Worm (Caenorhabditis elegans): ENCODE results near the gene vig-1.
A peak's percentile ranks its signal among the peaks of the same experiment; 100 is the strongest.

vig-1 gene

ce11 chrII:1341416-1341815 lies 20.6 kb downstream of the vig-1 start:
- TF ChIP-seq ceh-82 (tag; optimal IDR thresholded peaks at IDR 0.05) (no peak), attf-4 (tag; optimal IDR thresholded peaks at IDR 0.05) (no peak), nhr-237 (tag; optimal IDR thresholded peaks at IDR 0.05) (no peak), dmd-8 (GFP tag; IDR thresholded peaks at IDR 0.05) (no peak), hmg-1.1 (GFP tag; IDR thresholded peaks at IDR 0.05) (peak; percentile 30; the same call in 1 of the 2 replicates), daf-12 (tag; optimal IDR thresholded peaks at IDR 0.05) (no peak), T20F7.1 (GFP tag; optimal IDR thresholded peaks at IDR 0.05) (no peak), unc-130 (GFP tag; optimal IDR thresholded peaks at IDR 0.05) (no peak), aha-1 (tag) (peak; percentile 30), php-3 (GFP tag; IDR thresholded peaks at IDR 0.05) (no peak), zfp-3 (GFP tag; conservative IDR thresholded peaks at IDR 0.05) (no peak), nhr-77 (tag; optimal IDR thresholded peaks at IDR 0.05) (no peak), zfp-2 (tag; optimal IDR thresholded peaks at IDR 0.05) (no peak), ces-1 (GFP tag; optimal IDR thresholded peaks at IDR 0.05) (peak; percentile 89), lsy-2 (tag; optimal IDR thresholded peaks at IDR 0.05) (peak in 1 of 2 experiments; percentile 7), egl-43 (GFP tag; IDR thresholded peaks at IDR 0.05) (no peak), ceh-62 (tag; optimal IDR thresholded peaks at IDR 0.05) (no peak), daf-19 (GFP tag; conservative IDR thresholded peaks at IDR 0.05) (no peak), ZK337.2 (GFP tag; IDR thresholded peaks at IDR 0.05) (no peak), nhr-10 (tag; optimal IDR thresholded peaks at IDR 0.05) (no peak), hlh-11 (tag; optimal IDR thresholded peaks at IDR 0.05) (no peak), ceh-20 (GFP tag; IDR thresholded peaks at IDR 0.05) (no peak), duxl-1 (tag; optimal IDR thresholded peaks at IDR 0.05; ENCODE audit: poor library complexity) (no peak), D1046.2 (GFP tag; IDR thresholded peaks at IDR 0.05) (no peak), R02D3.7 (tag; optimal IDR thresholded peaks at IDR 0.05) (no peak), Y48G9A.11 (GFP tag; IDR thresholded peaks at IDR 0.05) (no peak), madf-9 (GFP tag; conservative IDR thresholded peaks at IDR 0.05) (no peak), mep-1 (tag; optimal IDR thresholded peaks at IDR 0.05) (peak; percentile 10), ctbp-1 (GFP tag; IDR thresholded peaks at IDR 0.05) (peak; percentile 60), spr-1 (tag; optimal IDR thresholded peaks at IDR 0.05) (no peak), saeg-2 (GFP tag; IDR thresholded peaks at IDR 0.05) (no peak), nhr-48 (tag; optimal IDR thresholded peaks at IDR 0.05) (no peak), Y105C5A.15 (GFP tag; IDR thresholded peaks at IDR 0.05) (no peak), daf-16 (GFP tag; optimal IDR thresholded peaks at IDR 0.05) (no peak), daf-16 (tag; optimal IDR thresholded peaks at IDR 0.05) (no peak), fkh-10 (GFP tag; optimal IDR thresholded peaks at IDR 0.05) (no peak), egl-27 (tag; optimal IDR thresholded peaks at IDR 0.05) (no peak)

ce11 chrII:1343748-1344147 lies 22.9 kb downstream of the vig-1 start:
- TF ChIP-seq aha-1 (tag) (peak; percentile 55), arid-1 (GFP tag; conservative IDR thresholded peaks at IDR 0.05) (no peak)

- TF ChIP-seq zag-1 (tag; optimal IDR thresholded peaks at IDR 0.05), result no peak
- TF ChIP-seq vab-7 (GFP tag; IDR thresholded peaks at IDR 0.05), result peak; percentile 34; the same call in 1 of the 2 replicates
- TF ChIP-seq unc-62 (GFP tag; optimal IDR thresholded peaks at IDR 0.05 in 1 of 2), result peak in 1 of 2 experiments; percentile 79
- TF ChIP-seq unc-62 (tag; optimal IDR thresholded peaks at IDR 0.05), result no peak
- peak; percentile 21 for TF ChIP-seq zfp-2 (tag; optimal IDR thresholded peaks at IDR 0.05)
- no peak for TF ChIP-seq nhr-237 (tag; optimal IDR thresholded peaks at IDR 0.05)
- no peak for TF ChIP-seq pha-4 (GFP tag; IDR thresholded peaks at IDR 0.05)
- no peak for TF ChIP-seq pha-4 (tag; optimal IDR thresholded peaks at IDR 0.05)
- TF ChIP-seq ceh-20 (GFP tag; IDR thresholded peaks at IDR 0.05), result peak; percentile 75
- TF ChIP-seq dpl-1 (GFP tag; optimal IDR thresholded peaks at IDR 0.05), result peak; percentile 10
- no peak for TF ChIP-seq T26A8.4 (GFP tag; IDR thresholded peaks at IDR 0.05)
- no peak for TF ChIP-seq fkh-10 (GFP tag; optimal IDR thresholded peaks at IDR 0.05)
- peak in 1 of 2 experiments; percentile 38 for TF ChIP-seq lsy-2 (tag; optimal IDR thresholded peaks at IDR 0.05)
- TF ChIP-seq hlh-30 (tag; optimal IDR thresholded peaks at IDR 0.05; ENCODE audit: insufficient read depth), result peak; percentile 31
- peak; percentile 12 for TF ChIP-seq aha-1 (tag)
- no peak for TF ChIP-seq daf-12 (tag; optimal IDR thresholded peaks at IDR 0.05)
These were observed 23.8 kb downstream of the vig-1 start for ce11 chrII:1344524-1345119.

Measured in whole organism, L4 larva.